Fruit fly (Drosophila melanogaster): ENCODE measurements around the gene Blos4.

DNA sequence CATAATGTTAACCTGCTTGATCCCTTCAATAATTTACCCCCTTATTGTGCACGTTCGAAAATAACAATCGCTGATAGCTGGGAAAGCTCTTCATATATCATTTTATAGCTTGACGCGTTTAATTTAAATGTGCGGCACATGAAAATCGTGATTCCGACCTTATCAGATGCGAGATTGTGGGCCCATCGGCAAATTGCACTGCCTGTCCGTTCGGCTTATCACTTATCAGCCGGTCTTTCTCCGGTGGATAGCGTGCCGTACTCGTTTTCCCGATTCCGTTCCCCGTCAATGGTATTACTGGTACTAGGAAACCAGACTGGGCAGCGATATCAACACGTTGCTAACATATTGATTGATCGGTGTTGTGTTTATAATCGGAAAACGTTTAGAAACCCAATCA, 18.0 kb downstream of the Blos4 start:
- TF ChIP-seq CG8478 (optimal IDR thresholded peaks at IDR 0.05) = no peak
- no peak for TF ChIP-seq EcR (GFP tag; optimal IDR thresholded peaks at IDR 0.05)
- TF ChIP-seq pan (optimal IDR thresholded peaks at IDR 0.05) = no peak
- no peak for TF ChIP-seq usp (GFP tag; optimal IDR thresholded peaks at IDR 0.05)
- TF ChIP-seq psq (optimal IDR thresholded peaks at IDR 0.05) = no peak

Measured in whole organism.